Fruit fly (Drosophila melanogaster) whole organism, pupa: ENCODE data around the gene Cka.
"Not testable (repeated sequence)": the region's sequence is repeated elsewhere in the genome, so short reads cannot be mapped to it uniquely, and the experiment has no call there.

Experiments used
- CG10348 ChIP-seq: fragments of 200-800 bp; sonication (Bioruptor generic); IDR thresholded peaks from 2 replicates; pipeline ENCODE4 v1.3.6; 2022; ENCODE audit warnings: missing biosample characterization, missing genetic modification characterization
- CG12605 ChIP-seq: fragments of 200-800 bp; sonication (Bioruptor generic); IDR thresholded peaks from 2 replicates; pipeline ENCODE4 v1.3.6; 2022; ENCODE audit warnings: missing biosample characterization, missing genetic modification characterization
- CG13204 ChIP-seq: fragments of 200-800 bp; sonication (Bioruptor generic); optimal IDR thresholded peaks from 2 replicates; lab custom pipeline; 2018; ENCODE audit warnings: missing biosample characterization, mild to moderate bottlenecking, missing genetic modification characterization, moderate library complexity
- CG14655 ChIP-seq: fragments of 200-800 bp; sonication (Bioruptor generic); optimal IDR thresholded peaks from 3 replicates; lab custom pipeline; 2017; ENCODE audit warnings: mild to moderate bottlenecking, missing biosample characterization, missing genetic modification reagents, missing genetic modification characterization
- CG15710 ChIP-seq: fragments of 200-800 bp; sonication (Bioruptor generic); optimal IDR thresholded peaks from 2 replicates; lab custom pipeline; 2018; ENCODE audit warnings: missing biosample characterization, mild to moderate bottlenecking, missing genetic modification characterization, moderate library complexity
- CG17806 ChIP-seq: fragments of 200-800 bp; sonication (Bioruptor generic); optimal IDR thresholded peaks from 2 replicates; lab custom pipeline; 2018; ENCODE audit warnings: missing biosample characterization, mild to moderate bottlenecking, missing genetic modification characterization, moderate library complexity
- CG32121 ChIP-seq: fragments of 200-800 bp; sonication (Bioruptor generic); IDR thresholded peaks from 2 replicates; pipeline ENCODE4 v1.3.6; 2022; ENCODE audit warnings: missing biosample characterization, missing genetic modification characterization
- CG34367 ChIP-seq: fragments of 200-800 bp; sonication (Bioruptor generic); optimal IDR thresholded peaks from 2 replicates; lab custom pipeline; 2018; ENCODE audit warnings: missing biosample characterization, mild to moderate bottlenecking, missing genetic modification characterization
- CG4496 ChIP-seq: fragments of 200-800 bp; sonication (Bioruptor generic); IDR thresholded peaks from 3 replicates; pipeline ENCODE4 v1.3.6; 2022; ENCODE audit warnings: missing biosample characterization, missing genetic modification characterization
- CG8159 ChIP-seq: fragments of 200-800 bp; sonication (Bioruptor generic); optimal IDR thresholded peaks from 3 replicates; lab custom pipeline; 2018; ENCODE audit warnings: missing biosample characterization, mild to moderate bottlenecking, missing genetic modification characterization, moderate library complexity
- CG8301 ChIP-seq: fragments of 200-800 bp; sonication (Bioruptor generic); optimal IDR thresholded peaks from 2 replicates; lab custom pipeline; 2018; ENCODE audit warnings: missing biosample characterization, mild to moderate bottlenecking, missing genetic modification characterization
- CG9948 ChIP-seq: fragments of 200-800 bp; sonication (Bioruptor generic); optimal IDR thresholded peaks from 2 replicates; lab custom pipeline; 2018; ENCODE audit warnings: missing biosample characterization, mild to moderate bottlenecking, missing genetic modification characterization, moderate library complexity
- D1 ChIP-seq: fragments of 200-800 bp; sonication (Bioruptor generic); optimal IDR thresholded peaks from 2 replicates; lab custom pipeline; 2018; ENCODE audit warnings: missing biosample characterization, mild to moderate bottlenecking, missing genetic modification characterization, moderate library complexity
- EcR ChIP-seq: fragments of 200-800 bp; sonication (Bioruptor generic); optimal IDR thresholded peaks from 3 replicates; lab custom pipeline; 2019; ENCODE audit warnings: missing biosample characterization, missing genetic modification characterization, mild to moderate bottlenecking, moderate library complexity, missing genetic modification reagents
- Ets98B ChIP-seq: fragments of 200-800 bp; sonication (Bioruptor generic); IDR thresholded peaks from 2 replicates; pipeline ENCODE4 v1.3.6; 2022; ENCODE audit warnings: missing biosample characterization, missing genetic modification characterization
- Pif1A ChIP-seq: fragments of 200-800 bp; sonication (Bioruptor generic); optimal IDR thresholded peaks from 3 replicates; lab custom pipeline; 2016; ENCODE audit warnings: missing biosample characterization, missing genetic modification characterization
- Pif1B ChIP-seq: fragments of 200-800 bp; sonication (Bioruptor generic); optimal IDR thresholded peaks from 3 replicates; lab custom pipeline; 2016; ENCODE audit warnings: missing biosample characterization, missing genetic modification characterization
- Snoo ChIP-seq: fragments of 200-800 bp; sonication (Bioruptor generic); optimal IDR thresholded peaks from 3 replicates; lab custom pipeline; 2017; ENCODE audit warnings: missing biosample characterization, mild to moderate bottlenecking, missing genetic modification characterization, inconsistent platforms
- fd96Ca ChIP-seq: fragments of 200-800 bp; sonication (Bioruptor generic); IDR thresholded peaks from 3 replicates; pipeline ENCODE4 v1.3.6; 2022; ENCODE audit warnings: missing biosample characterization, missing genetic modification characterization
- gl ChIP-seq: fragments of 200-800 bp; sonication (Bioruptor generic); optimal IDR thresholded peaks from 2 replicates; lab custom pipeline; 2018; ENCODE audit warnings: missing biosample characterization, mild to moderate bottlenecking, missing genetic modification characterization
- rn ChIP-seq: fragments of 200-800 bp; sonication (Bioruptor generic); IDR thresholded peaks from 2 replicates; pipeline ENCODE4 v1.3.6; 2022; ENCODE audit warnings: missing biosample characterization, missing genetic modification characterization

The Cka gene

dm6 chr2L:8030693-8031210, at the start of gene Cka:
Cka (plus strand) TSS chr2L:8030721.
- TF ChIP-seq CG13204 (peak; percentile 57), fd96Ca (GFP tag; lab: Robert Waterston, UW) (peak; percentile 44; the same call in 1 of the 3 replicates), Ets98B (GFP tag; lab: Robert Waterston, UW) (no peak), D1 (no peak), CG34367 (tag; lab: Kevin White, UChicago) (no peak), CG17806 (no peak), CG8301 (no peak), CG8159 (peak; percentile 34), CG12605 (GFP tag; lab: Robert Waterston, UW) (no peak), gl (tag; lab: Kevin White, UChicago) (no peak), CG15710 (tag; lab: Kevin White, UChicago) (no peak), Pif1A (GFP tag; lab: Kevin White, UChicago) (no peak), CG9948 (tag; lab: Kevin White, UChicago) (no peak), CG4496 (GFP tag; lab: Robert Waterston, UW) (peak; percentile 69; the same call in 1 of the 3 replicates), Snoo (tag; lab: Kevin White, UChicago) (peak; percentile 5), CG32121 (GFP tag; lab: Robert Waterston, UW) (no peak), Pif1B (GFP tag; lab: Kevin White, UChicago) (no peak), EcR (no peak), rn (GFP tag; lab: Robert Waterston, UW) (no peak), CG14655 (GFP tag; lab: Kevin White, UChicago) (no peak), CG10348 (GFP tag; lab: Robert Waterston, UW) (no peak)

dm6 chr2L:7983646-7984045, 46.9 kb upstream of the Cka start, which contains the start of gene CG7231:
CG7231 (plus strand) TSS chr2L:7983946.
- not testable (repeated sequence) for TF ChIP-seq gl (tag; lab: Kevin White, UChicago); CG8159; CG15710 (tag; lab: Kevin White, UChicago)

dm6 chr2L:7984059-7984800, 46.3 kb upstream of the Cka start, which contains the start of gene Snoo:
Snoo (minus strand) TSS chr2L:7984196.
- TF ChIP-seq CG32121 (GFP tag; lab: Robert Waterston, UW) (no peak), CG12605 (GFP tag; lab: Robert Waterston, UW) (peak; percentile 80), CG4496 (GFP tag; lab: Robert Waterston, UW) (peak; percentile 22; the same call in 1 of the 3 replicates), Ets98B (GFP tag; lab: Robert Waterston, UW) (peak; percentile 30; the same call in 1 of the 2 replicates), Pif1A (GFP tag; lab: Kevin White, UChicago) (no peak), CG13204 (peak; percentile 3), EcR (no peak), CG9948 (tag; lab: Kevin White, UChicago) (no peak), CG10348 (GFP tag; lab: Robert Waterston, UW) (no peak), CG15710 (tag; lab: Kevin White, UChicago) (no peak), Pif1B (GFP tag; lab: Kevin White, UChicago) (no peak), rn (GFP tag; lab: Robert Waterston, UW) (no peak), fd96Ca (GFP tag; lab: Robert Waterston, UW) (0 out of 3 replicates have a peak, but pooled peaks have one; percentile 20), CG8301 (no peak)
- TF ChIP-seq, all 21 proteins: peak for 5

dm6 chr2L:7984889-7985514, 45.5 kb upstream of the Cka start:
- TF ChIP-seq fd96Ca (GFP tag; lab: Robert Waterston, UW) (peak; percentile 58; the same call in 1 of the 3 replicates), CG4496 (GFP tag; lab: Robert Waterston, UW) (peak; percentile 78; the same call in 2 of the 3 replicates), CG15710 (tag; lab: Kevin White, UChicago) (peak; percentile 30), Pif1B (GFP tag; lab: Kevin White, UChicago) (peak; percentile 66), gl (tag; lab: Kevin White, UChicago) (no peak), CG9948 (tag; lab: Kevin White, UChicago) (peak; percentile 35), CG13204 (peak; percentile 4), Pif1A (GFP tag; lab: Kevin White, UChicago) (peak; percentile 68), CG8159 (peak; percentile 62), CG14655 (GFP tag; lab: Kevin White, UChicago) (peak; percentile 67), CG10348 (GFP tag; lab: Robert Waterston, UW) (no peak), CG32121 (GFP tag; lab: Robert Waterston, UW) (peak; percentile 56; the same call in 1 of the 2 replicates), D1 (no peak), CG8301 (peak; percentile 57), rn (GFP tag; lab: Robert Waterston, UW) (0 out of 2 replicates have a peak, but pooled peaks have one; percentile 24), CG34367 (tag; lab: Kevin White, UChicago) (no peak), CG17806 (peak; percentile 30), CG12605 (GFP tag; lab: Robert Waterston, UW) (0 out of 2 replicates have a peak, but pooled peaks have one; percentile 35), Ets98B (GFP tag; lab: Robert Waterston, UW) (peak; percentile 29; the same call in 1 of the 2 replicates), EcR (peak; percentile 55), Snoo (tag; lab: Kevin White, UChicago) (peak; percentile 55)
- TF ChIP-seq, all 21 proteins: peak for 17

- TF ChIP-seq CG13204 (no peak), gl (tag; lab: Kevin White, UChicago) (no peak), fd96Ca (GFP tag; lab: Robert Waterston, UW) (no peak), CG12605 (GFP tag; lab: Robert Waterston, UW) (no peak), CG15710 (tag; lab: Kevin White, UChicago) (no peak), CG32121 (GFP tag; lab: Robert Waterston, UW) (no peak), Ets98B (GFP tag; lab: Robert Waterston, UW) (no peak), CG10348 (GFP tag; lab: Robert Waterston, UW) (no peak), CG14655 (GFP tag; lab: Kevin White, UChicago) (no peak), D1 (no peak), CG17806 (no peak)
- TF ChIP-seq, all 21 proteins: peak for 0
These were observed 44.3 kb upstream of the Cka start for dm6 chr2L:7986210-7986609.
